Fruit fly (Drosophila melanogaster) whole organism, embryonic: ENCODE data around the gene NC2beta.
A peak's percentile ranks its signal among the peaks of the same experiment; 100 is the strongest.

Experiments used
- Ada2b ChIP-seq: fragments of 200-800 bp; sonication (Bioruptor generic); IDR thresholded peaks from 2 replicates; pipeline ENCODE4 v1.3.6; 2022; ENCODE audit warnings: missing biosample characterization, missing genetic modification characterization
- Bdp1 ChIP-seq: fragments of 200-800 bp; sonication (Bioruptor generic); optimal IDR thresholded peaks from 3 replicates; lab custom pipeline; 2016; ENCODE audit warnings: missing biosample characterization, missing genetic modification characterization
- Blimp-1 ChIP-seq: fragments of 200-800 bp; sonication (Bioruptor generic); optimal IDR thresholded peaks from 3 replicates; lab custom pipeline; 2018; ENCODE audit warnings: missing biosample characterization, missing genetic modification characterization, mild to moderate bottlenecking, moderate library complexity, missing genetic modification reagents
- CG10543 ChIP-seq: fragments of 200-800 bp; sonication (Bioruptor generic); optimal IDR thresholded peaks from 3 replicates; lab custom pipeline; 2017; ENCODE audit warnings: missing biosample characterization, mild to moderate bottlenecking, missing genetic modification characterization, moderate library complexity
- CG13296 ChIP-seq: fragments of 200-800 bp; sonication (Bioruptor generic); optimal IDR thresholded peaks from 3 replicates; lab custom pipeline; 2018; ENCODE audit warnings: missing biosample characterization, mild to moderate bottlenecking, missing genetic modification characterization
- CG14667 ChIP-seq: fragments of 200-800 bp; sonication (Bioruptor generic); IDR thresholded peaks from 2 replicates; pipeline ENCODE4 v1.3.6; 2022; ENCODE audit warnings: missing biosample characterization, missing genetic modification characterization
- CG14710 ChIP-seq: fragments of 200-800 bp; sonication (Bioruptor generic); optimal IDR thresholded peaks from 3 replicates; lab custom pipeline; 2019; ENCODE audit warnings: missing biosample characterization, mild to moderate bottlenecking, missing genetic modification characterization, moderate library complexity
- CG15011 ChIP-seq: fragments of 200-800 bp; sonication (Bioruptor generic); optimal IDR thresholded peaks from 3 replicates; lab custom pipeline; 2018; ENCODE audit warnings: missing biosample characterization, mild to moderate bottlenecking, missing genetic modification characterization
- CG15269 ChIP-seq: fragments of 200-800 bp; sonication (Bioruptor generic); optimal IDR thresholded peaks from 2 replicates; lab custom pipeline; 2018; ENCODE audit warnings: missing biosample characterization, mild to moderate bottlenecking, missing genetic modification characterization, moderate library complexity
- CG1529 ChIP-seq: fragments of 200-800 bp; sonication (Bioruptor generic); optimal IDR thresholded peaks from 3 replicates; lab custom pipeline; 2018; ENCODE audit warnings: missing biosample characterization, missing genetic modification characterization
- CG16813 ChIP-seq: fragments of 200-800 bp; sonication (Bioruptor generic); IDR thresholded peaks from 3 replicates; pipeline ENCODE4 v1.3.6; 2022; ENCODE audit warnings: missing biosample characterization, missing genetic modification characterization; ENCODE audit not compliant: partially characterized antibody
- CG2678 ChIP-seq: fragments of 200-800 bp; sonication (Bioruptor generic); optimal IDR thresholded peaks from 3 replicates; lab custom pipeline; 2019; ENCODE audit warnings: missing biosample characterization, mild to moderate bottlenecking, missing genetic modification characterization, moderate library complexity
- CG31365 ChIP-seq: fragments of 200-800 bp; sonication (Bioruptor generic); optimal IDR thresholded peaks from 2 replicates; lab custom pipeline; 2018; ENCODE audit warnings: missing biosample characterization, mild to moderate bottlenecking, missing genetic modification characterization
- CG33213 ChIP-seq: fragments of 200-800 bp; sonication (Bioruptor generic); optimal IDR thresholded peaks from 3 replicates; lab custom pipeline; 2016; ENCODE audit warnings: missing biosample characterization, missing genetic modification characterization
- CG4282 ChIP-seq: fragments of 200-800 bp; sonication (Bioruptor generic); optimal IDR thresholded peaks from 2 replicates; lab custom pipeline; 2016; ENCODE audit warnings: missing biosample characterization, missing genetic modification characterization
- CG7372 ChIP-seq: fragments of 200-800 bp; sonication (Bioruptor generic); IDR thresholded peaks from 2 replicates; pipeline ENCODE4 v1.3.6; 2022; ENCODE audit warnings: missing biosample characterization, missing genetic modification characterization
- CG8765 ChIP-seq: fragments of 200-800 bp; sonication (Bioruptor generic); IDR thresholded peaks from 2 replicates; pipeline ENCODE4 v1.3.6; 2022; ENCODE audit warnings: missing biosample characterization, missing genetic modification characterization
- Dbx ChIP-seq: fragments of 200-800 bp; sonication (Bioruptor generic); IDR thresholded peaks from 3 replicates; pipeline ENCODE4 v1.3.6; 2022; ENCODE audit warnings: missing biosample characterization, missing genetic modification characterization
- Dip2 ChIP-seq: fragments of 200-800 bp; sonication (Bioruptor generic); IDR thresholded peaks from 2 replicates; pipeline ENCODE4 v1.3.6; 2022; ENCODE audit warnings: missing biosample characterization, missing genetic modification characterization
- Dp ChIP-seq: fragments of 200-800 bp; sonication (Bioruptor generic); optimal IDR thresholded peaks from 2 replicates; lab custom pipeline; 2018; ENCODE audit warnings: missing biosample characterization, mild to moderate bottlenecking, missing genetic modification characterization, moderate library complexity
- E2f2 ChIP-seq: fragments of 200-800 bp; sonication (Bioruptor generic); IDR thresholded peaks from 2 replicates; pipeline ENCODE4 v1.3.6; 2022; ENCODE audit warnings: missing biosample characterization, missing genetic modification characterization
- Fer1 ChIP-seq: fragments of 200-800 bp; sonication (Bioruptor generic); optimal IDR thresholded peaks from 2 replicates; lab custom pipeline; 2017; ENCODE audit warnings: missing biosample characterization, mild to moderate bottlenecking, missing genetic modification characterization
- Gsc ChIP-seq: fragments of 200-800 bp; sonication (Bioruptor generic); IDR thresholded peaks from 2 replicates; pipeline ENCODE4 v1.3.6; 2022; ENCODE audit warnings: missing biosample characterization, missing genetic modification characterization
- HHEX ChIP-seq: fragments of 200-800 bp; sonication (Bioruptor generic); optimal IDR thresholded peaks from 3 replicates; lab custom pipeline; 2017; ENCODE audit warnings: missing biosample characterization, mild to moderate bottlenecking, missing genetic modification characterization, missing genetic modification reagents
- HLHmδ ChIP-seq: fragments of 200-800 bp; sonication (Bioruptor generic); optimal IDR thresholded peaks from 2 replicates; lab custom pipeline; 2018; ENCODE audit warnings: missing biosample characterization, mild to moderate bottlenecking, missing genetic modification characterization, moderate library complexity
- HmgZ ChIP-seq: fragments of 200-800 bp; sonication (Bioruptor generic); optimal IDR thresholded peaks from 2 replicates; lab custom pipeline; 2018; ENCODE audit warnings: missing biosample characterization, mild to moderate bottlenecking, missing genetic modification characterization
- NC2α ChIP-seq: fragments of 200-800 bp; sonication (Bioruptor generic); optimal IDR thresholded peaks from 2 replicates; lab custom pipeline; 2016; ENCODE audit warnings: missing biosample characterization, missing genetic modification characterization
- PHDP ChIP-seq: fragments of 200-800 bp; sonication (Bioruptor generic); optimal IDR thresholded peaks from 3 replicates; lab custom pipeline; 2018; ENCODE audit warnings: missing biosample characterization, mild to moderate bottlenecking, missing genetic modification characterization, moderate library complexity
- TFAM ChIP-seq: fragments of 200-800 bp; sonication (Bioruptor generic); optimal IDR thresholded peaks from 2 replicates; lab custom pipeline; 2017; ENCODE audit warnings: missing biosample characterization, missing genetic modification characterization, inconsistent platforms
- Trl ChIP-seq, 3 experiments: fragments of >200 bp in 2 of 3; fragments of 200-800 bp in 1 of 3; sonication (Bioruptor generic) in 1 of 3; optimal IDR thresholded peaks; 2 replicates in 1 of 3; 3 replicates in 2 of 3; lab custom pipeline; 2016 to 2017; ENCODE audit warnings: missing biosample characterization in 1 of 3, missing genetic modification characterization in 1 of 3
- aop ChIP-seq: fragments of 200-800 bp; sonication (Bioruptor generic); IDR thresholded peaks from 2 replicates; pipeline ENCODE4 v1.3.6; 2022; ENCODE audit warnings: missing biosample characterization, missing genetic modification characterization
- bbx ChIP-seq: fragments of 200-800 bp; sonication (Bioruptor generic); IDR thresholded peaks from 2 replicates; pipeline ENCODE4 v1.3.6; 2022; ENCODE audit warnings: missing biosample characterization, missing genetic modification characterization; ENCODE audit not compliant: partially characterized antibody
- cato ChIP-seq: fragments of 200-800 bp; sonication (Bioruptor generic); optimal IDR thresholded peaks from 2 replicates; lab custom pipeline; 2016; ENCODE audit warnings: missing biosample characterization, missing genetic modification characterization, borderline replicate concordance
- caup ChIP-seq: fragments of 200-800 bp; sonication (Bioruptor generic); optimal IDR thresholded peaks from 3 replicates; lab custom pipeline; 2017; ENCODE audit warnings: missing biosample characterization, mild to moderate bottlenecking, missing genetic modification characterization, moderate library complexity; ENCODE audit not compliant: severe bottlenecking
- chinmo ChIP-seq: fragments of 200-800 bp; sonication (Bioruptor generic); IDR thresholded peaks from 4 replicates; pipeline ENCODE4 v1.3.6; 2022; ENCODE audit warnings: missing biosample characterization, missing genetic modification characterization; ENCODE audit not compliant: partially characterized antibody
- da ChIP-seq: fragments of 200-800 bp; sonication (Bioruptor generic); optimal IDR thresholded peaks from 2 replicates; lab custom pipeline; 2016; ENCODE audit warnings: missing biosample characterization, missing genetic modification characterization
- ems ChIP-seq: fragments of 200-800 bp; sonication (Bioruptor generic); optimal IDR thresholded peaks from 3 replicates; lab custom pipeline; 2016; ENCODE audit warnings: missing biosample characterization, missing genetic modification characterization
- esg ChIP-seq: fragments of 200-800 bp; sonication (Bioruptor generic); conservative IDR thresholded peaks from 2 replicates; pipeline ENCODE4 v1.3.6; 2022; ENCODE audit warnings: missing biosample characterization, missing genetic modification characterization
- exex ChIP-seq: fragments of 200-800 bp; sonication (Bioruptor generic); optimal IDR thresholded peaks from 4 replicates; lab custom pipeline; 2018; ENCODE audit warnings: missing biosample characterization, mild to moderate bottlenecking, missing genetic modification characterization, moderate library complexity
- fd64A ChIP-seq: fragments of 200-800 bp; sonication (Bioruptor generic); optimal IDR thresholded peaks from 3 replicates; lab custom pipeline; 2018; ENCODE audit warnings: missing biosample characterization, mild to moderate bottlenecking, missing genetic modification characterization
- gro ChIP-seq: fragments of 200-800 bp; sonication (Bioruptor generic); optimal IDR thresholded peaks from 2 replicates; lab custom pipeline; 2016; ENCODE audit warnings: missing biosample characterization, missing genetic modification characterization
- jing ChIP-seq: fragments of 200-800 bp; sonication (Bioruptor generic); optimal IDR thresholded peaks from 2 replicates; lab custom pipeline; 2018; ENCODE audit warnings: missing biosample characterization, mild to moderate bottlenecking, missing genetic modification characterization
- kay ChIP-seq: fragments of 200-800 bp; sonication (Bioruptor generic); optimal IDR thresholded peaks from 2 replicates; lab custom pipeline; 2016; ENCODE audit warnings: missing biosample characterization, missing genetic modification characterization
- oc ChIP-seq: fragments of 200-800 bp; sonication (Bioruptor generic); optimal IDR thresholded peaks from 2 replicates; lab custom pipeline; 2018; ENCODE audit warnings: missing biosample characterization, mild to moderate bottlenecking, missing genetic modification characterization, moderate library complexity
- sqz ChIP-seq: fragments of 200-800 bp; sonication (Bioruptor generic); optimal IDR thresholded peaks from 3 replicates; lab custom pipeline; 2018; ENCODE audit warnings: missing biosample characterization, mild to moderate bottlenecking, missing genetic modification characterization
- sug ChIP-seq: fragments of 200-800 bp; optimal IDR thresholded peaks from 2 replicates; lab custom pipeline; 2019; ENCODE audit warnings: missing biosample characterization, mild to moderate bottlenecking, missing genetic modification characterization, moderate library complexity
- tap ChIP-seq: fragments of 200-800 bp; optimal IDR thresholded peaks from 3 replicates; lab custom pipeline; 2019; ENCODE audit warnings: missing biosample characterization, mild to moderate bottlenecking, missing genetic modification characterization, moderate library complexity
- ttk ChIP-seq: fragments of 200-800 bp; sonication (Bioruptor generic); IDR thresholded peaks from 2 replicates; pipeline ENCODE4 v2.1.2; 2022; ENCODE audit warnings: missing biosample characterization, missing genetic modification characterization
- vnd ChIP-seq: fragments of 200-800 bp; sonication (Bioruptor generic); IDR thresholded peaks from 3 replicates; pipeline ENCODE4 v1.3.6; 2022; ENCODE audit warnings: missing biosample characterization, missing genetic modification characterization; ENCODE audit not compliant: partially characterized antibody
- zf30C ChIP-seq: fragments of 200-800 bp; sonication (Bioruptor generic); optimal IDR thresholded peaks from 3 replicates; lab custom pipeline; 2018; ENCODE audit warnings: missing biosample characterization, mild to moderate bottlenecking, missing genetic modification characterization
- zfh1 ChIP-seq: fragments of 200-800 bp; sonication (Bioruptor generic); IDR thresholded peaks from 3 replicates; pipeline ENCODE4 v1.3.6; 2022; ENCODE audit warnings: missing biosample characterization, missing genetic modification characterization

NC2beta gene

dm6 chr2L:15005505-15005904 lies 2.1 kb upstream of the NC2beta start, which contains the start of gene DCTN5-p25 (continued):
- TF ChIP-seq gro (GFP tag; lab: Kevin White, UChicago) (no peak), sqz (no peak), PHDP (tag; lab: Kevin White, UChicago) (no peak), cato (GFP tag; lab: Kevin White, UChicago) (no peak), TFAM (GFP tag; lab: Kevin White, UChicago) (no peak), HHEX (GFP tag; lab: Kevin White, UChicago) (no peak), kay (GFP tag; lab: Kevin White, UChicago) (no peak), aop (GFP tag; lab: Robert Waterston, UW) (no peak), Bdp1 (GFP tag; lab: Kevin White, UChicago) (no peak), CG10543 (GFP tag; lab: Kevin White, UChicago) (no peak), tap (tag; lab: Kevin White, UChicago) (no peak), CG1529 (no peak), Fer1 (GFP tag; lab: Kevin White, UChicago) (no peak), fd64A (GFP tag; lab: Kevin White, UChicago) (no peak), HmgZ (tag; lab: Kevin White, UChicago) (peak; percentile 16), CG14667 (GFP tag; lab: Robert Waterston, UW) (no peak), NC2α (GFP tag; lab: Kevin White, UChicago) (no peak), CG4282 (GFP tag; lab: Kevin White, UChicago) (no peak), Gsc (GFP tag; lab: Robert Waterston, UW) (no peak), caup (GFP tag; lab: Kevin White, UChicago) (no peak), CG31365 (tag; lab: Kevin White, UChicago) (no peak), CG13296 (no peak), CG15269 (no peak), zfh1 (no peak), vnd (GFP tag; lab: Robert Waterston, UW) (no peak), ttk (GFP tag; lab: Robert Waterston, UW) (no peak), chinmo (GFP tag; lab: Robert Waterston, UW) (peak; percentile 70; the same call in 1 of the 4 replicates), Dip2 (GFP tag; lab: Robert Waterston, UW) (no peak), esg (GFP tag; lab: Robert Waterston, UW) (no peak), bbx (GFP tag; lab: Robert Waterston, UW) (no peak), CG8765 (GFP tag; lab: Robert Waterston, UW) (no peak), Blimp-1 (GFP tag; lab: Kevin White, UChicago) (no peak), sug (tag; lab: Kevin White, UChicago) (no peak), CG7372 (no peak), CG14710 (peak; percentile 22), CG2678 (tag; lab: Kevin White, UChicago) (no peak), Dbx (GFP tag; lab: Robert Waterston, UW) (no peak), ems (GFP tag; lab: Kevin White, UChicago) (no peak), Dp (peak; percentile 96), Ada2b (no peak), da (GFP tag; lab: Kevin White, UChicago) (no peak), HLHmδ (GFP tag; lab: Kevin White, UChicago) (no peak), CG15011 (GFP tag; lab: Kevin White, UChicago) (no peak), jing (GFP tag; lab: Kevin White, UChicago) (no peak), oc (tag; lab: Kevin White, UChicago) (no peak), CG16813 (no peak), E2f2 (GFP tag; lab: Robert Waterston, UW) (peak; percentile 97), CG33213 (peak; percentile 16), Trl (optimal IDR thresholded peaks at IDR 0.05; lab: Kevin White, UChicago) (no peak), Trl (GFP tag; optimal IDR thresholded peaks at IDR 0.05; lab: Kevin White, UChicago) (no peak), exex (tag; lab: Kevin White, UChicago) (no peak), zf30C (no peak)
